Fruit fly (Drosophila melanogaster) whole organism, adult: ENCODE data around the gene CG42393.

ENCODE experiments used
- CG12768 ChIP-seq: fragments of 200-800 bp; sonication (Bioruptor generic); optimal IDR thresholded peaks from 2 replicates; lab custom pipeline; 2017; ENCODE audit warnings: missing biosample characterization, missing genetic modification characterization, mild to moderate bottlenecking, moderate library complexity, missing genetic modification reagents
- CG14711 ChIP-seq: fragments of 200-800 bp; sonication (Bioruptor generic); optimal IDR thresholded peaks from 2 replicates; lab custom pipeline; 2018; ENCODE audit warnings: missing biosample characterization, mild to moderate bottlenecking, missing genetic modification characterization, moderate library complexity
- CG5204 ChIP-seq: fragments of 200-800 bp; sonication (Bioruptor generic); optimal IDR thresholded peaks from 2 replicates; lab custom pipeline; 2016; ENCODE audit warnings: missing biosample characterization, missing genetic modification characterization
- CG7045 ChIP-seq: fragments of 200-800 bp; sonication (Bioruptor generic); optimal IDR thresholded peaks from 2 replicates; lab custom pipeline; 2017; ENCODE audit warnings: missing biosample characterization, mild to moderate bottlenecking, missing genetic modification characterization
- CG7101 ChIP-seq: fragments of 200-800 bp; sonication (Bioruptor generic); optimal IDR thresholded peaks from 2 replicates; lab custom pipeline; 2018; ENCODE audit warnings: missing biosample characterization, mild to moderate bottlenecking, missing genetic modification characterization, moderate library complexity
- Crg-1 ChIP-seq: fragments of 200-800 bp; sonication (Bioruptor generic); optimal IDR thresholded peaks from 2 replicates; lab custom pipeline; 2016; ENCODE audit warnings: missing biosample characterization, missing genetic modification characterization
- Hr96 ChIP-seq: fragments of 200-800 bp; sonication (Bioruptor generic); optimal IDR thresholded peaks from 2 replicates; lab custom pipeline; 2016; ENCODE audit warnings: missing biosample characterization, missing genetic modification characterization
- Mnt ChIP-seq: fragments of 200-800 bp; sonication (Bioruptor generic); optimal IDR thresholded peaks from 2 replicates; lab custom pipeline; 2016; ENCODE audit warnings: missing biosample characterization, mild to moderate bottlenecking, missing genetic modification characterization
- bab1 ChIP-seq: fragments of 200-800 bp; sonication (Bioruptor generic); optimal IDR thresholded peaks from 3 replicates; lab custom pipeline; 2019; ENCODE audit warnings: missing biosample characterization, mild to moderate bottlenecking, missing genetic modification characterization, moderate library complexity
- cic ChIP-seq: fragments of 200-800 bp; sonication (Bioruptor generic); optimal IDR thresholded peaks from 2 replicates; lab custom pipeline; 2017; ENCODE audit warnings: missing biosample characterization, mild to moderate bottlenecking, missing genetic modification characterization, moderate library complexity
- cnc ChIP-seq, 2 experiments: fragments of >200 bp; optimal IDR thresholded peaks; 2 replicates each; lab custom pipeline; 2017
- ovo ChIP-seq: fragments of 200-800 bp; sonication (Bioruptor generic); optimal IDR thresholded peaks from 2 replicates; lab custom pipeline; 2016; ENCODE audit warnings: missing biosample characterization, missing genetic modification characterization
- tj ChIP-seq: fragments of 200-800 bp; sonication (Bioruptor generic); optimal IDR thresholded peaks from 3 replicates; lab custom pipeline; 2017; ENCODE audit warnings: missing biosample characterization, mild to moderate bottlenecking, missing genetic modification characterization, moderate library complexity

DNA sequence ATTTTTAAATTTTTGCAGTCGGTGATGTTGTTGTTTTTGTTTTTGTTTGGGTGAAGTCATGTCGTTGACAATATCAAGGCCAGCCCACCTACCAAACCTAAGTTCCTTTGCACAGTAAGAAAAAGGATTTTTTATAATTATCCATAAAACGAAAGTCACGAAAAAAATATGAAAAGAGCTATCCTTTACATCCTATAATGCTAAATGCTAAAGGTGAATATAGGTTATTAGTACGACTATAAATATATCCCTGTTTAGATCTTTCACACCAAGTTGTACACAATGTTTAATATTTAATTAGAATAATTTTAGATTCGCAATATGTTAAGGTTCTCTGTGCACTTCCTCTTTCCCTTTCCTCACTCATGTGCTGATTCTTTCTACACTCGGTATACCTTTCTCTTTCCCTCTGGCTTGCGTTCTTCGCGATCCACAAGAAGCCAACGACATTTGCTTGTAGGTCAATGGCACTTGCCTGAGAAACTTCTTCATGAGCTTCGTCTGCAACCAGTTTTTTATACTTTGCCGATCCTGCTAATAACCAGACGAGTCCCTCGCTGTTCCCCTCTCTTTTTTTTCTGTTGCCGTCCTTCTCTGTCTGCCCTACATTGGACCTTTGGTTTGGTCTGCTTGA lies 5.0 kb upstream of the CG42393 start:
- no peak for TF ChIP-seq Crg-1
- no peak for TF ChIP-seq CG5204
- TF ChIP-seq CG14711 (tag; lab: Kevin White, UChicago): no peak
- TF ChIP-seq CG7101: no peak
- no peak for TF ChIP-seq ovo (GFP tag; lab: Kevin White, UChicago)
- TF ChIP-seq CG12768 (GFP tag; lab: Kevin White, UChicago): no peak
- no peak for TF ChIP-seq cnc (optimal IDR thresholded peaks at IDR 0.05; lab: Kevin White, UChicago)
- TF ChIP-seq CG7045: no peak
- no peak for TF ChIP-seq bab1 (GFP tag; lab: Kevin White, UChicago)
- no peak for TF ChIP-seq Hr96 (GFP tag; lab: Kevin White, UChicago)
- no peak for TF ChIP-seq cic (GFP tag; lab: Kevin White, UChicago)
- TF ChIP-seq Mnt (GFP tag; lab: Kevin White, UChicago): no peak
- TF ChIP-seq tj (GFP tag; lab: Kevin White, UChicago): no peak
